Worm (Caenorhabditis elegans): ENCODE measurements around the gene F42A9.11.

DNA sequence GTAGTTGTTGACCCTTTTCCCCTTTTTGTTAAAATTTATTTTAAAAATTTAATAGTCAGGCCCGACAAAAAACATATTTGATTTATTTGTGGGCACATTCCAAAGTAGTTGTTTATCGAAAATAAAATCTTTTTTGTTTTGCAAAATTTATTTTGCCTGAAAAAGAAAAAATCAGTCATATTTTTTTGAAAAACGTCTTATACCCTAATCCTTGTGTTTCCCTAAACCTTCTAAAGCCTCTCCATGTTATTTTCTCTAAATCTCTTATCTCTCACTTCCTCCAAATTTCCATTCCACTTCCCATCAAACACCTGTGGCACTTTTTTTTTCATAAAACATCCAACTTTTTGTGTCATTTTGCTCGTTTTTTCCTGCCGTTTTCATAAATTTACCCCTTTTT, 19.2 kb upstream of the F42A9.11 start:
- TF ChIP-seq ztf-23 (GFP tag; IDR thresholded peaks at IDR 0.05) (no peak), flt-1 (GFP tag; IDR thresholded peaks at IDR 0.05) (no peak), cog-1 (tag; optimal IDR thresholded peaks at IDR 0.05) (no peak), T22C8.4 (GFP tag; IDR thresholded peaks at IDR 0.05) (no peak), klf-2 (GFP tag; conservative IDR thresholded peaks at IDR 0.05) (no peak)
